Fruit fly (Drosophila melanogaster): Measurements from ENCODE around the gene MFS10.

The MFS10 gene

dm6 chrX:13088025-13088805 is 40.6 kb upstream of the MFS10 start (continued):
- TF ChIP-seq CG8388 (GFP tag; optimal IDR thresholded peaks at IDR 0.05): peak; percentile 18
- TF ChIP-seq Mrtf (GFP tag; IDR thresholded peaks at IDR 0.05): no peak
- no peak for TF ChIP-seq luna (GFP tag; optimal IDR thresholded peaks at IDR 0.05)
- no peak for TF ChIP-seq CG9727 (GFP tag; optimal IDR thresholded peaks at IDR 0.05)
- no peak for TF ChIP-seq CG18764 (GFP tag; optimal IDR thresholded peaks at IDR 0.05)
- peak; percentile 3 for TF ChIP-seq CG17186 (GFP tag; optimal IDR thresholded peaks at IDR 0.05)
- TF ChIP-seq YL-1 (GFP tag; optimal IDR thresholded peaks at IDR 0.05): no peak
- TF ChIP-seq pfk (GFP tag; optimal IDR thresholded peaks at IDR 0.05): no peak
- TF ChIP-seq CG7987 (GFP tag; optimal IDR thresholded peaks at IDR 0.05): no peak
- TF ChIP-seq grau (tag; optimal IDR thresholded peaks at IDR 0.05): peak; percentile 47
- no peak for TF ChIP-seq CG4328 (GFP tag; optimal IDR thresholded peaks at IDR 0.05)
- no peak for TF ChIP-seq E2f2 (GFP tag; IDR thresholded peaks at IDR 0.05)
- peak; percentile 54 for TF ChIP-seq NfI (GFP tag; optimal IDR thresholded peaks at IDR 0.05)
- no peak for TF ChIP-seq Rx (GFP tag; IDR thresholded peaks at IDR 0.05)
- TF ChIP-seq CG11247 (GFP tag; IDR thresholded peaks at IDR 0.05): no peak
- TF ChIP-seq bbx (GFP tag; IDR thresholded peaks at IDR 0.05; ENCODE audit: partially characterized antibody): no peak; the same call in 1 of the 2 replicates
- TF ChIP-seq BEAF-32 (GFP tag; optimal IDR thresholded peaks at IDR 0.05): no peak
- peak; percentile 34 for TF ChIP-seq CG15601 (tag; optimal IDR thresholded peaks at IDR 0.05)
- TF ChIP-seq disco-r (GFP tag; optimal IDR thresholded peaks at IDR 0.05): no peak
- no peak for TF ChIP-seq Doc3 (GFP tag; IDR thresholded peaks at IDR 0.05; ENCODE audit: partially characterized antibody)
- TF ChIP-seq az2 (GFP tag; optimal IDR thresholded peaks at IDR 0.05): no peak
- TF ChIP-seq dmrt99B (tag; optimal IDR thresholded peaks at IDR 0.05): peak; percentile 59
- TF ChIP-seq CG6175 (GFP tag; IDR thresholded peaks at IDR 0.05): no peak
- TF ChIP-seq ttk (GFP tag; IDR thresholded peaks at IDR 0.05): no peak
- TF ChIP-seq grn (GFP tag; optimal IDR thresholded peaks at IDR 0.05): peak; percentile 81
- peak in 1 of 2 experiments; percentile 44 for TF ChIP-seq Hr51 (GFP tag; optimal IDR thresholded peaks at IDR 0.05)
- TF ChIP-seq Sox100B (GFP tag; optimal IDR thresholded peaks at IDR 0.05): no peak
- TF ChIP-seq Six4 (GFP tag; optimal IDR thresholded peaks at IDR 0.05): no peak
- TF ChIP-seq CG7556 (GFP tag; optimal IDR thresholded peaks at IDR 0.05): peak; percentile 34
- no peak for TF ChIP-seq CG1792 (GFP tag; optimal IDR thresholded peaks at IDR 0.05)
- TF ChIP-seq Ets97D (GFP tag; optimal IDR thresholded peaks at IDR 0.05): no peak
- no peak for TF ChIP-seq Ptx1 (GFP tag; IDR thresholded peaks at IDR 0.05)
- TF ChIP-seq CG12391 (tag; optimal IDR thresholded peaks at IDR 0.05): peak; percentile 20
- TF ChIP-seq Max (GFP tag; optimal IDR thresholded peaks at IDR 0.05): no peak
- no peak for TF ChIP-seq knrl (GFP tag; IDR thresholded peaks at IDR 0.05; ENCODE audit: partially characterized antibody)
- TF ChIP-seq CkIIα-i1 (GFP tag; IDR thresholded peaks at IDR 0.05): no peak
- peak; percentile 20 for TF ChIP-seq CG31365 (tag; optimal IDR thresholded peaks at IDR 0.05)
- peak; percentile 31 for TF ChIP-seq Fer3 (tag; optimal IDR thresholded peaks at IDR 0.05)
- no peak for TF ChIP-seq ssp (GFP tag; IDR thresholded peaks at IDR 0.05)
- TF ChIP-seq CG13775 (GFP tag; optimal IDR thresholded peaks at IDR 0.05): no peak
- TF ChIP-seq CG2889 (GFP tag; IDR thresholded peaks at IDR 0.05): no peak
- TF ChIP-seq Side (GFP tag; optimal IDR thresholded peaks at IDR 0.05): no peak
- peak; percentile 17 for TF ChIP-seq mirr (GFP tag; optimal IDR thresholded peaks at IDR 0.05)
- TF ChIP-seq CG2116 (GFP tag; optimal IDR thresholded peaks at IDR 0.05): no peak
- no peak for TF ChIP-seq CG3995 (GFP tag; optimal IDR thresholded peaks at IDR 0.05)
- TF ChIP-seq CG10654 (GFP tag; optimal IDR thresholded peaks at IDR 0.05): no peak
- TF ChIP-seq CG30403 (GFP tag; optimal IDR thresholded peaks at IDR 0.05): peak; percentile 29
- TF ChIP-seq Bteb2 (GFP tag; optimal IDR thresholded peaks at IDR 0.05): no peak
- TF ChIP-seq CG16779 (GFP tag; IDR thresholded peaks at IDR 0.05): no peak

All from whole organism, embryonic.